Fruit fly (Drosophila melanogaster): ENCODE data around the gene CG14968.
A peak's percentile ranks its signal among the peaks of the same experiment; 100 is the strongest.

DNA sequence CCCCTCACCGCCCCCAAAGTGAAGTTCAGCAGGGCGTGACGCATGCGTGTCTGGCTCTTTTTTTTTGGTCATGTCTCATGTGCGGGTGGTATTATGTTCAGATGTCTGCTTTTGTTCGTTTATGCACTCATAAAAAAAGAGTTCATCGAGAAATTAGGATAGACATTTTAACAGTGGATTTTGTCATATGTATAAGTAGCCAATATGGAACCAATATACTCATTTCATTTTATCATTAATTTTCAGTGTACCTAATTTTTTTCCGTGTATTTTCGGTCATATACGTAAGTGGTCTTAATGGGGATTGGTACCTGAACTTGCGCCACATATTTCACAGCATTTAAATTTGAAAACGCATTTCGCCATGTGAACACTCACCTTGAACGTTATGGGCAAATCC is 2.6 kb downstream of the CG14968 start:
- no peak for TF ChIP-seq psq (GFP tag; optimal IDR thresholded peaks at IDR 0.05)
- peak; percentile 1 for TF ChIP-seq NfI (GFP tag; optimal IDR thresholded peaks at IDR 0.05)
- peak; percentile 75 for TF ChIP-seq bab2 (GFP tag; optimal IDR thresholded peaks at IDR 0.05)
- TF ChIP-seq Hr3 (GFP tag; optimal IDR thresholded peaks at IDR 0.05), result peak; percentile 45
- peak; percentile 76 for TF ChIP-seq unpg (GFP tag; optimal IDR thresholded peaks at IDR 0.05)
- TF ChIP-seq CG3163 (GFP tag; optimal IDR thresholded peaks at IDR 0.05), result no peak
- peak; percentile 19 for TF ChIP-seq CG7987 (GFP tag; optimal IDR thresholded peaks at IDR 0.05)
- TF ChIP-seq CG8290 (GFP tag; optimal IDR thresholded peaks at IDR 0.05), result no peak
- TF ChIP-seq CG8290 (tag; optimal IDR thresholded peaks at IDR 0.05), result no peak
- no peak for TF ChIP-seq tx (GFP tag; optimal IDR thresholded peaks at IDR 0.05)
- TF ChIP-seq CG10366 (GFP tag; IDR thresholded peaks at IDR 0.05), result peak; percentile 74
- no peak for TF ChIP-seq Nf-YA (GFP tag; IDR thresholded peaks at IDR 0.05)
- TF ChIP-seq odd (GFP tag; optimal IDR thresholded peaks at IDR 0.05), result no peak
- no peak for TF ChIP-seq Doc2 (GFP tag; IDR thresholded peaks at IDR 0.05)
- TF ChIP-seq CG10147 (GFP tag; optimal IDR thresholded peaks at IDR 0.05), result no peak

Data from whole organism, embryonic.